Worm (Caenorhabditis elegans): ENCODE measurements around the gene R144.12.

The R144.12 gene

ce11 chrIII:4961281-4961680 lies 45.5 kb downstream of the R144.12 start:
- TF ChIP-seq aptf-2 (GFP tag; conservative IDR thresholded peaks at IDR 0.05) (no peak), lin-26 (GFP tag; IDR thresholded peaks at IDR 0.05) (peak; percentile 38; the same call in 1 of the 2 replicates), lir-1 (GFP tag; conservative IDR thresholded peaks at IDR 0.05) (no peak), egl-44 (GFP tag; IDR thresholded peaks at IDR 0.05) (no peak), madf-6 (GFP tag; IDR thresholded peaks at IDR 0.05) (peak; percentile 34; the same call in 1 of the 2 replicates), D2030.7 (GFP tag; IDR thresholded peaks at IDR 0.05) (no peak), F37B4.10 (GFP tag; IDR thresholded peaks at IDR 0.05) (no peak), nfyb-1 (GFP tag; IDR thresholded peaks at IDR 0.05) (no peak), ceh-100 (GFP tag; IDR thresholded peaks at IDR 0.05) (no peak), F49E8.2 (tag; optimal IDR thresholded peaks at IDR 0.05; ENCODE audit: insufficient read depth) (no peak), F10E7.11 (tag; optimal IDR thresholded peaks at IDR 0.05) (no peak), hmg-20 (GFP tag; IDR thresholded peaks at IDR 0.05) (no peak), zfh-2 (GFP tag; conservative IDR thresholded peaks at IDR 0.05) (no peak), F22D6.2 (tag; optimal IDR thresholded peaks at IDR 0.05) (no peak), gei-17 (GFP tag; optimal IDR thresholded peaks at IDR 0.05) (no peak), snpc-3.4 (tag; optimal IDR thresholded peaks at IDR 0.05) (no peak), F55B11.4 (tag; optimal IDR thresholded peaks at IDR 0.05; ENCODE audit: borderline replicate concordance, insufficient read depth) (no peak), ztf-18 (tag; optimal IDR thresholded peaks at IDR 0.05) (peak; percentile 9), ztf-6 (GFP tag; IDR thresholded peaks at IDR 0.05) (no peak), mes-4 (tag; optimal IDR thresholded peaks at IDR 0.05) (no peak), tbp1 (GFP tag; optimal IDR thresholded peaks at IDR 0.05) (no peak), B0261.1 (tag; optimal IDR thresholded peaks at IDR 0.05) (no peak), bed-2 (GFP tag; IDR thresholded peaks at IDR 0.05) (no peak), Y53F4B.3 (GFP tag; IDR thresholded peaks at IDR 0.05) (no peak), hlh-12 (tag; optimal IDR thresholded peaks at IDR 0.05) (no peak), ceh-79 (tag; optimal IDR thresholded peaks at IDR 0.05) (no peak), egrh-3 (GFP tag; IDR thresholded peaks at IDR 0.05) (no peak), nhr-179 (tag; optimal IDR thresholded peaks at IDR 0.05) (no peak), ztf-3 (GFP tag; optimal IDR thresholded peaks at IDR 0.05) (no peak), ekl-4 (GFP tag; IDR thresholded peaks at IDR 0.05) (0 out of 2 replicates have a peak, but pooled peaks have one; percentile 18)

- TF ChIP-seq let-526 (GFP tag; IDR thresholded peaks at IDR 0.05), result no peak
- no peak for TF ChIP-seq somi-1 (GFP tag; optimal IDR thresholded peaks at IDR 0.05)
- no peak for TF ChIP-seq chd-7 (tag; optimal IDR thresholded peaks at IDR 0.05)
- no peak for TF ChIP-seq C17E4.6 (GFP tag; IDR thresholded peaks at IDR 0.05)
- no peak for TF ChIP-seq pbrm-1 (GFP tag; IDR thresholded peaks at IDR 0.05)
- TF ChIP-seq egl-44 (GFP tag; IDR thresholded peaks at IDR 0.05), result no peak
- no peak for TF ChIP-seq ztf-18 (tag; optimal IDR thresholded peaks at IDR 0.05)
- TF ChIP-seq B0019.2 (GFP tag; conservative IDR thresholded peaks at IDR 0.05), result no peak
- no peak for TF ChIP-seq athp-1 (tag; optimal IDR thresholded peaks at IDR 0.05)
- no peak for TF ChIP-seq dpff-1 (tag; optimal IDR thresholded peaks at IDR 0.05)
- TF ChIP-seq fkh-3 (tag; optimal IDR thresholded peaks at IDR 0.05), result no peak
- TF ChIP-seq ztf-26 (tag; optimal IDR thresholded peaks at IDR 0.05), result no peak
- no peak for TF ChIP-seq lin-26 (GFP tag; IDR thresholded peaks at IDR 0.05)
These were observed 46.6 kb downstream of the R144.12 start, which contains the start of gene C27F2.4 for ce11 chrIII:4960204-4960603. Gene C27F2.4, minus strand, starts transcription at chrIII:4960304.
